Fruit fly (Drosophila melanogaster) whole organism, embryonic: Measurements from ENCODE around the gene RpS14a.
A peak's percentile ranks its signal among the peaks of the same experiment; 100 is the strongest.

ENCODE experiments used
- BEAF-32 ChIP-seq: fragments of 200-800 bp; sonication (Bioruptor generic); optimal IDR thresholded peaks from 3 replicates; lab custom pipeline; 2017; ENCODE audit warnings: missing biosample characterization, missing genetic modification characterization, mild to moderate bottlenecking, moderate library complexity, missing genetic modification reagents
- CG10267 ChIP-seq: fragments of 200-800 bp; sonication (Bioruptor generic); optimal IDR thresholded peaks from 2 replicates; lab custom pipeline; 2018; ENCODE audit warnings: missing biosample characterization, mild to moderate bottlenecking, missing genetic modification characterization, moderate library complexity
- CG11723 ChIP-seq: fragments of 200-800 bp; sonication (Bioruptor generic); optimal IDR thresholded peaks from 2 replicates; lab custom pipeline; 2017; ENCODE audit warnings: missing biosample characterization, mild to moderate bottlenecking, missing genetic modification characterization
- CG16779 ChIP-seq: fragments of 200-800 bp; sonication (Bioruptor generic); IDR thresholded peaks from 2 replicates; pipeline ENCODE4 v1.3.6; 2022; ENCODE audit warnings: missing biosample characterization, missing genetic modification characterization
- CG17361 ChIP-seq: fragments of 200-800 bp; sonication (Bioruptor generic); IDR thresholded peaks from 3 replicates; pipeline ENCODE4 v1.3.6; 2022; ENCODE audit warnings: missing biosample characterization, missing genetic modification characterization
- CG31441 ChIP-seq: fragments of 200-800 bp; sonication (Bioruptor generic); IDR thresholded peaks from 2 replicates; pipeline ENCODE4 v1.3.6; 2022; ENCODE audit warnings: missing biosample characterization, missing genetic modification characterization
- CG4617 ChIP-seq: fragments of 200-800 bp; sonication (Bioruptor generic); optimal IDR thresholded peaks from 3 replicates; lab custom pipeline; 2016; ENCODE audit warnings: missing biosample characterization, missing genetic modification characterization, borderline replicate concordance
- CG8290 ChIP-seq, 3 experiments: fragments of 200-800 bp; sonication (Bioruptor generic); optimal IDR thresholded peaks; 2 replicates each; lab custom pipeline; 2016 to 2019; ENCODE audit warnings: missing biosample characterization in 3 of 3, missing genetic modification characterization in 3 of 3, mild to moderate bottlenecking in 2 of 3, moderate library complexity in 1 of 3
- CG8388 ChIP-seq: fragments of 200-800 bp; sonication (Bioruptor generic); optimal IDR thresholded peaks from 2 replicates; lab custom pipeline; 2019; ENCODE audit warnings: missing biosample characterization, mild to moderate bottlenecking, missing genetic modification characterization, moderate library complexity
- Dfd ChIP-seq, 2 experiments: fragments of >200 bp; optimal IDR thresholded peaks; 2 replicates each; lab custom pipeline; 2017; ENCODE audit warnings: missing biosample characterization in 2 of 2, missing genetic modification characterization in 2 of 2
- Dip3 ChIP-seq: fragments of 200-800 bp; sonication (Bioruptor generic); optimal IDR thresholded peaks from 3 replicates; lab custom pipeline; 2016; ENCODE audit warnings: missing biosample characterization, missing genetic modification characterization
- Elba2 ChIP-seq: fragments of 200-800 bp; sonication (Bioruptor generic); optimal IDR thresholded peaks from 3 replicates; lab custom pipeline; 2016; ENCODE audit warnings: missing biosample characterization, missing genetic modification characterization
- HmgZ ChIP-seq: fragments of 200-800 bp; sonication (Bioruptor generic); optimal IDR thresholded peaks from 2 replicates; lab custom pipeline; 2018; ENCODE audit warnings: missing biosample characterization, mild to moderate bottlenecking, missing genetic modification characterization
- Hr78 ChIP-seq, 2 experiments: fragments of 200-800 bp in 1 of 2; fragments of >200 bp in 1 of 2; sonication (Bioruptor generic) in 1 of 2; optimal IDR thresholded peaks; 2 replicates each; lab custom pipeline; 2017 to 2019; ENCODE audit warnings: missing biosample characterization in 2 of 2, missing genetic modification characterization in 2 of 2, mild to moderate bottlenecking in 1 of 2, moderate library complexity in 1 of 2
- Hsf ChIP-seq: fragments of 200-800 bp; sonication (Bioruptor generic); optimal IDR thresholded peaks from 3 replicates; lab custom pipeline; 2016; ENCODE audit warnings: missing biosample characterization, missing genetic modification characterization
- Mes4 ChIP-seq: fragments of 200-800 bp; sonication (Bioruptor generic); optimal IDR thresholded peaks from 2 replicates; lab custom pipeline; 2016; ENCODE audit warnings: missing biosample characterization, missing genetic modification characterization
- NC2β ChIP-seq: fragments of 200-800 bp; sonication (Bioruptor generic); optimal IDR thresholded peaks from 2 replicates; lab custom pipeline; 2016; ENCODE audit warnings: missing biosample characterization, missing genetic modification characterization
- Neu2 ChIP-seq: fragments of 200-800 bp; sonication (Bioruptor generic); optimal IDR thresholded peaks from 3 replicates; lab custom pipeline; 2016; ENCODE audit warnings: missing biosample characterization, missing genetic modification characterization, borderline replicate concordance
- Nf-YA ChIP-seq: fragments of 200-800 bp; sonication (Bioruptor generic); IDR thresholded peaks from 2 replicates; pipeline ENCODE4 v1.3.6; 2022; ENCODE audit warnings: missing biosample characterization, missing genetic modification characterization
- Sry-β ChIP-seq: fragments of 200-800 bp; sonication (Bioruptor generic); optimal IDR thresholded peaks from 2 replicates; lab custom pipeline; 2018; ENCODE audit warnings: missing biosample characterization, mild to moderate bottlenecking, missing genetic modification characterization, moderate library complexity
- ac ChIP-seq: fragments of 200-800 bp; sonication (Bioruptor generic); optimal IDR thresholded peaks from 3 replicates; lab custom pipeline; 2017; ENCODE audit warnings: missing biosample characterization, mild to moderate bottlenecking, missing genetic modification characterization
- aop ChIP-seq: fragments of 200-800 bp; sonication (Bioruptor generic); IDR thresholded peaks from 2 replicates; pipeline ENCODE4 v1.3.6; 2022; ENCODE audit warnings: missing biosample characterization, missing genetic modification characterization
- bcd ChIP-seq: fragments of 200-800 bp; sonication (Bioruptor generic); optimal IDR thresholded peaks from 2 replicates; lab custom pipeline; 2017; ENCODE audit warnings: missing biosample characterization, mild to moderate bottlenecking, missing genetic modification characterization
- bsh ChIP-seq, 2 experiments: fragments of 200-800 bp; sonication (Bioruptor generic); optimal IDR thresholded peaks; 2 replicates each; lab custom pipeline; 2017 to 2018; ENCODE audit warnings: mild to moderate bottlenecking in 2 of 2, missing biosample characterization in 2 of 2, missing genetic modification characterization in 2 of 2, moderate library complexity in 1 of 2
- btn ChIP-seq: fragments of 200-800 bp; sonication (Bioruptor generic); optimal IDR thresholded peaks from 2 replicates; lab custom pipeline; 2016; ENCODE audit warnings: missing biosample characterization, missing genetic modification characterization
- caup ChIP-seq: fragments of 200-800 bp; sonication (Bioruptor generic); optimal IDR thresholded peaks from 3 replicates; lab custom pipeline; 2017; ENCODE audit warnings: missing biosample characterization, mild to moderate bottlenecking, missing genetic modification characterization, moderate library complexity; ENCODE audit not compliant: severe bottlenecking
- ci ChIP-seq: fragments of 200-800 bp; sonication (Bioruptor generic); IDR thresholded peaks from 3 replicates; pipeline ENCODE4 v1.3.6; 2022; ENCODE audit warnings: missing biosample characterization, missing genetic modification characterization
- disco-r ChIP-seq: fragments of 200-800 bp; sonication (Bioruptor generic); optimal IDR thresholded peaks from 2 replicates; lab custom pipeline; 2016; ENCODE audit warnings: missing biosample characterization, missing genetic modification characterization
- dysf ChIP-seq: fragments of 200-800 bp; sonication (Bioruptor generic); IDR thresholded peaks from 3 replicates; pipeline ENCODE4 v1.3.6; 2022; ENCODE audit warnings: missing biosample characterization, missing genetic modification characterization
- exex ChIP-seq: fragments of 200-800 bp; sonication (Bioruptor generic); optimal IDR thresholded peaks from 4 replicates; lab custom pipeline; 2018; ENCODE audit warnings: missing biosample characterization, mild to moderate bottlenecking, missing genetic modification characterization, moderate library complexity
- gfzf ChIP-seq: fragments of 200-800 bp; sonication (Bioruptor generic); optimal IDR thresholded peaks from 2 replicates; lab custom pipeline; 2016; ENCODE audit warnings: missing biosample characterization, mild to moderate bottlenecking, missing genetic modification characterization, moderate library complexity
- grau ChIP-seq: fragments of 200-800 bp; optimal IDR thresholded peaks from 3 replicates; lab custom pipeline; 2019; ENCODE audit warnings: missing biosample characterization, mild to moderate bottlenecking, missing genetic modification characterization, moderate library complexity
- hkb ChIP-seq, 2 experiments: fragments of 200-800 bp in 1 of 2; fragments of >200 bp in 1 of 2; sonication (Bioruptor generic) in 1 of 2; IDR thresholded peaks in 1 of 2; optimal IDR thresholded peaks in 1 of 2; 2 replicates each; pipeline versions ENCODE4 v1.3.6 to Lab custom; 2017 to 2022; ENCODE audit warnings: missing biosample characterization in 1 of 2, missing genetic modification characterization in 1 of 2
- lov ChIP-seq, 2 experiments: fragments of 200-800 bp in 1 of 2; fragments of >200 bp in 1 of 2; sonication (Bioruptor generic) in 1 of 2; IDR thresholded peaks in 1 of 2; optimal IDR thresholded peaks in 1 of 2; 2 replicates in 1 of 2; 3 replicates in 1 of 2; pipeline versions ENCODE4 v1.3.6 to Lab custom; 2017 to 2022; ENCODE audit warnings: missing biosample characterization in 1 of 2, missing genetic modification characterization in 1 of 2
- mam ChIP-seq: fragments of 200-800 bp; sonication (Bioruptor generic); optimal IDR thresholded peaks from 3 replicates; lab custom pipeline; 2016; ENCODE audit warnings: missing biosample characterization, missing genetic modification characterization
- nerfin-1 ChIP-seq: fragments of 200-800 bp; sonication (Bioruptor generic); optimal IDR thresholded peaks from 3 replicates; lab custom pipeline; 2019; ENCODE audit warnings: missing biosample characterization, mild to moderate bottlenecking, missing genetic modification characterization, moderate library complexity
- nerfin-2 ChIP-seq: fragments of 200-800 bp; sonication (Bioruptor generic); IDR thresholded peaks from 2 replicates; pipeline ENCODE4 v1.3.6; 2022; ENCODE audit warnings: missing biosample characterization, missing genetic modification characterization; ENCODE audit not compliant: partially characterized antibody
- otp ChIP-seq: fragments of 200-800 bp; sonication (Bioruptor generic); IDR thresholded peaks from 3 replicates; pipeline ENCODE4, ENCODE4 v1.3.6; 2022; ENCODE audit warnings: missing biosample characterization, missing genetic modification characterization
- pzg ChIP-seq: fragments of 200-800 bp; sonication (Bioruptor generic); optimal IDR thresholded peaks from 3 replicates; lab custom pipeline; 2018; ENCODE audit warnings: missing biosample characterization, mild to moderate bottlenecking, missing genetic modification characterization, moderate library complexity
- stc ChIP-seq: fragments of 200-800 bp; sonication (Bioruptor generic); IDR thresholded peaks from 2 replicates; pipeline ENCODE4 v1.3.6; 2022; ENCODE audit warnings: missing biosample characterization, missing genetic modification characterization
- trh ChIP-seq: fragments of 200-800 bp; sonication (Bioruptor generic); optimal IDR thresholded peaks from 2 replicates; lab custom pipeline; 2016; ENCODE audit warnings: missing biosample characterization, missing genetic modification characterization
- unc-4 ChIP-seq: fragments of 200-800 bp; sonication (Bioruptor generic); IDR thresholded peaks from 2 replicates; pipeline ENCODE4 v1.3.6; 2022; ENCODE audit warnings: missing biosample characterization, missing genetic modification characterization; ENCODE audit not compliant: partially characterized antibody
- vnd ChIP-seq: fragments of 200-800 bp; sonication (Bioruptor generic); IDR thresholded peaks from 3 replicates; pipeline ENCODE4 v1.3.6; 2022; ENCODE audit warnings: missing biosample characterization, missing genetic modification characterization; ENCODE audit not compliant: partially characterized antibody
- wor ChIP-seq: fragments of 200-800 bp; sonication (Bioruptor generic); IDR thresholded peaks from 2 replicates; pipeline ENCODE4 v1.3.6; 2022; ENCODE audit warnings: missing biosample characterization, missing genetic modification characterization
- yki ChIP-seq: fragments of >200 bp; optimal IDR thresholded peaks from 3 replicates; lab custom pipeline; 2018
- zen2 ChIP-seq: fragments of 200-800 bp; sonication (Bioruptor generic); IDR thresholded peaks from 3 replicates; pipeline ENCODE4 v1.3.6; 2022; ENCODE audit warnings: missing biosample characterization, missing genetic modification characterization; ENCODE audit not compliant: partially characterized antibody

Gene RpS14a

DNA sequence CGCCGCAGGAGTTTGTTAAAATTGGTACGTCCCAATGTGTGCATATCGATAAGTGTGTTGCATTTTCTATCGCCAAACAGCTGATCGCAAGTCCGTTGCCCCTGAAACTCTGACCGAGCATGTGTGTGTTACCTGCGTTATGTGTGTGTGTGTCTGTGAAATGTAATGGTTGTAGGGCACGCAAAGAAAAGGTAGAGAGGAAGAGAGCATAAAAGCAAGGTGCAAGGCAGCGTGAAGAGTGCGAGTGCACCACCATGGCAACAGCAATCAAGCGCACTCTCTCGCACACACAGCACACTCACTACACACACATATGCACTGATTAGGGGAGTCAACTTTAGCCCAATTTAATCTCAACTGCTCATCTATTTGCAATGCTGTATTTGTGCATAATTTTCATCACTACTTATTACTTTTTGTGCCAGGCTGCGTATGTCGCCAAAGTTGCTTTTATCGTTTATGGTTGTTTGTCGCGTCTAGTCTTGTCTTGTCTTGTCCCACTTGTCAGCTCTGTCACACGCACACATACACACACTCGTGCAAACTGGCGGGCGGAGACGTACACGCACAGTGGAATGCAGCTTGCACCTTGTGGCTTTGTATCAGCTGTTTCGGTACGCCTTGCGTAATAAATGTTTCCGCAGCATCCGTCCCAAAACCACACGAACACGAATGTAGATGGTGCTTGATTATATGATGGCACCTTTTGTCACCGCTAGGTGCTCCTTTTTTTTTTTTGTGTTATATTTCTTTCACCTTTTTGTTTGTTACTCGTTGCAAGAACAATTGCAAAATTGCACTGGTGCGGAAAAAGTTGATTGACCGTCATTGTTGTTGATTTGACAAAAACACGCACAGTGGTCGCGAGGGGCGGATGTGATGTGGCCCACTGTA, 4.3 kb downstream of the RpS14a start (continued):
- TF ChIP-seq lov (optimal IDR thresholded peaks at IDR 0.05; lab: Kevin White, UChicago): no peak
- TF ChIP-seq lov (GFP tag; IDR thresholded peaks at IDR 0.05; lab: Robert Waterston, UW): no peak
- peak; percentile 88 for TF ChIP-seq CG31441
- no peak for TF ChIP-seq Elba2 (GFP tag; lab: Kevin White, UChicago)
- TF ChIP-seq bcd (GFP tag; lab: Kevin White, UChicago): peak; percentile 87
- peak; percentile 79 for TF ChIP-seq NC2β (GFP tag; lab: Kevin White, UChicago)
- TF ChIP-seq CG11723 (GFP tag; lab: Kevin White, UChicago): peak; percentile 73
- peak; percentile 60 for TF ChIP-seq disco-r
- TF ChIP-seq yki (lab: Kevin White, UChicago): no peak
- peak; percentile 51 for TF ChIP-seq CG8290 (GFP tag; optimal IDR thresholded peaks at IDR 0.05; lab: Kevin White, UChicago)
- TF ChIP-seq CG8290 (tag; optimal IDR thresholded peaks at IDR 0.05; lab: Kevin White, UChicago): peak in 1 of 2 experiments; percentile 59
- no peak for TF ChIP-seq Hr78 (GFP tag; optimal IDR thresholded peaks at IDR 0.05; lab: Kevin White, UChicago)
- peak; percentile 59 for TF ChIP-seq btn
- TF ChIP-seq aop (GFP tag; lab: Robert Waterston, UW): no peak
- TF ChIP-seq CG10267: peak; percentile 73
- TF ChIP-seq Nf-YA (GFP tag; lab: Robert Waterston, UW): peak; percentile 20; the same call in 1 of the 2 replicates
- peak; percentile 68; the same call in 2 of the 3 replicates for TF ChIP-seq otp (GFP tag; lab: Robert Waterston, UW)
- peak; percentile 74 for TF ChIP-seq grau
- TF ChIP-seq caup: peak; percentile 31
- TF ChIP-seq Hsf (GFP tag; lab: Kevin White, UChicago): peak; percentile 75
- no peak for TF ChIP-seq zen2
- TF ChIP-seq CG8388 (GFP tag; lab: Kevin White, UChicago): peak; percentile 82
- TF ChIP-seq wor (GFP tag; lab: Robert Waterston, UW): peak; percentile 83
- TF ChIP-seq HmgZ (tag; lab: Kevin White, UChicago): no peak
- TF ChIP-seq mam (GFP tag; lab: Kevin White, UChicago): peak; percentile 52
- peak; percentile 32 for TF ChIP-seq ac (GFP tag; lab: Kevin White, UChicago)
- peak; percentile 95 for TF ChIP-seq CG17361 (GFP tag; lab: Robert Waterston, UW)
- no peak for TF ChIP-seq pzg (GFP tag; lab: Kevin White, UChicago)
- no peak for TF ChIP-seq Dfd (GFP tag; optimal IDR thresholded peaks at IDR 0.05; lab: Kevin White, UChicago)
- TF ChIP-seq Dip3 (GFP tag; lab: Kevin White, UChicago): peak; percentile 55
- no peak for TF ChIP-seq vnd (GFP tag; lab: Robert Waterston, UW)
- peak; percentile 87 for TF ChIP-seq Mes4
- TF ChIP-seq hkb (optimal IDR thresholded peaks at IDR 0.05; lab: Kevin White, UChicago): no peak
- TF ChIP-seq hkb (GFP tag; IDR thresholded peaks at IDR 0.05; lab: Robert Waterston, UW): peak; percentile 61; the same call in 1 of the 2 replicates
- TF ChIP-seq BEAF-32 (GFP tag; lab: Kevin White, UChicago): peak; percentile 12
- TF ChIP-seq Neu2 (GFP tag; lab: Kevin White, UChicago): peak; percentile 11
- TF ChIP-seq exex (tag; lab: Kevin White, UChicago): no peak
- peak; percentile 59; the same call in 1 of the 3 replicates for TF ChIP-seq ci
- no peak for TF ChIP-seq nerfin-2 (GFP tag; lab: Robert Waterston, UW)
- TF ChIP-seq unc-4 (GFP tag; lab: Robert Waterston, UW): no peak
- TF ChIP-seq CG16779 (GFP tag; lab: Robert Waterston, UW): no peak
- TF ChIP-seq nerfin-1 (tag; lab: Kevin White, UChicago): peak; percentile 86
- peak; percentile 60 for TF ChIP-seq stc (GFP tag; lab: Robert Waterston, UW)
- peak; percentile 28 for TF ChIP-seq trh
- no peak for TF ChIP-seq gfzf (GFP tag; lab: Kevin White, UChicago)
- TF ChIP-seq CG4617 (GFP tag; lab: Kevin White, UChicago): peak; percentile 45
- peak; percentile 47 for TF ChIP-seq Sry-β
- peak; percentile 75; the same call in 2 of the 3 replicates for TF ChIP-seq dysf (GFP tag; lab: Robert Waterston, UW)
- peak; percentile 66 to 87 for TF ChIP-seq bsh (GFP tag; optimal IDR thresholded peaks at IDR 0.05; lab: Kevin White, UChicago)
